Worm (Caenorhabditis elegans) whole organism, L1 larva: ENCODE measurements around the gene tpst-1.

Experiments used
- C04F5.9 ChIP-seq: sonication (generic microtip); optimal IDR thresholded peaks from 2 replicates; lab custom pipeline; 2016; ENCODE audit warnings: missing genetic modification characterization, missing compliant biosample characterization
- C34B4.2 ChIP-seq: sonication (generic microtip); optimal IDR thresholded peaks from 2 replicates; lab custom pipeline; 2017; ENCODE audit warnings: mild to moderate bottlenecking, missing genetic modification characterization, missing compliant biosample characterization
- Y116A8C.19 ChIP-seq: sonication (generic microtip); optimal IDR thresholded peaks from 2 replicates; lab custom pipeline; 2016; ENCODE audit warnings: missing compliant biosample characterization, missing genetic modification characterization, borderline replicate concordance
- alr-1 ChIP-seq: fragments of 200-800 bp; sonication (Bioruptor generic); optimal IDR thresholded peaks from 2 replicates; lab custom pipeline; 2018; ENCODE audit warnings: borderline replicate concordance, mild to moderate bottlenecking, missing genetic modification characterization, missing compliant biosample characterization
- aly-2 ChIP-seq: fragments of 150-350 bp; optimal IDR thresholded peaks from 2 replicates; lab custom pipeline; 2014; ENCODE audit warnings: missing biosample characterization, missing genetic modification characterization
- ama-1 ChIP-seq: fragments of 150-350 bp; optimal IDR thresholded peaks from 2 replicates; lab custom pipeline; 2014
- ceh-82 ChIP-seq, 3 experiments: fragments of 150-350 bp in 1 of 3; sonication (generic microtip) in 2 of 3; optimal IDR thresholded peaks; 2 replicates each; lab custom pipeline; 2014 to 2017; ENCODE audit warnings: missing biosample characterization in 3 of 3, missing genetic modification characterization in 3 of 3
- ceh-88 ChIP-seq: fragments of 200-800 bp; sonication (Bioruptor generic); IDR thresholded peaks from 2 replicates; pipeline ENCODE4 v1.3.6; 2022; ENCODE audit warnings: missing genetic modification characterization, missing compliant biosample characterization
- ceh-90 ChIP-seq: sonication (generic microtip); optimal IDR thresholded peaks from 2 replicates; lab custom pipeline; 2016; ENCODE audit warnings: missing genetic modification characterization, missing compliant biosample characterization
- ces-1 ChIP-seq: fragments of 150-350 bp; optimal IDR thresholded peaks from 2 replicates; lab custom pipeline; 2014; ENCODE audit warnings: missing biosample characterization, missing genetic modification reagents, missing genetic modification characterization
- efl-1 ChIP-seq, 4 experiments: fragments of 150-350 bp; optimal IDR thresholded peaks in 3 of 4; peaks in 1 of 4; 1 replicate in 1 of 4; 2 replicates in 3 of 4; lab custom pipeline; 2014; ENCODE audit warnings: missing biosample characterization in 2 of 4, missing genetic modification characterization in 2 of 4, missing genetic modification reagents in 2 of 4
- efl-3 ChIP-seq: fragments of 200-800 bp; sonication (Bioruptor generic); optimal IDR thresholded peaks from 2 replicates; lab custom pipeline; 2018; ENCODE audit warnings: mild to moderate bottlenecking, missing genetic modification characterization, missing compliant biosample characterization
- egl-13 ChIP-seq: sonication (generic microtip); optimal IDR thresholded peaks from 2 replicates; lab custom pipeline; 2016; ENCODE audit warnings: missing genotype, missing genetic modification reagents, missing genetic modification characterization, missing compliant biosample characterization
- elt-3 ChIP-seq, 6 experiments: fragments of 150-350 bp in 1 of 6; sonication (generic microtip); optimal IDR thresholded peaks; 2 replicates each; lab custom pipeline; 2017 to 2018; ENCODE audit warnings: missing biosample characterization in 6 of 6, missing genetic modification characterization in 6 of 6, inconsistent platforms in 1 of 6
- fkh-10 ChIP-seq: sonication (generic microtip); optimal IDR thresholded peaks from 2 replicates; lab custom pipeline; 2017; ENCODE audit warnings: missing biosample characterization, missing genetic modification reagents, missing genetic modification characterization
- fos-1 ChIP-seq: fragments of 150-350 bp; optimal IDR thresholded peaks from 2 replicates; lab custom pipeline; 2014; ENCODE audit warnings: missing biosample characterization, missing genetic modification characterization
- grh-1 ChIP-seq: fragments of 200-800 bp; sonication (Bioruptor generic); IDR thresholded peaks from 2 replicates; pipeline ENCODE4 v1.3.6; 2022; ENCODE audit warnings: missing genetic modification reagents, missing genetic modification characterization, missing compliant biosample characterization
- hlh-17 ChIP-seq: fragments of 200-800 bp; sonication (Bioruptor generic); optimal IDR thresholded peaks from 2 replicates; lab custom pipeline; 2018; ENCODE audit warnings: missing genetic modification characterization, mild to moderate bottlenecking, missing compliant biosample characterization, moderate library complexity, borderline replicate concordance
- hlh-4 ChIP-seq: sonication (generic microtip); optimal IDR thresholded peaks from 2 replicates; lab custom pipeline; 2016; ENCODE audit warnings: mild to moderate bottlenecking, missing genetic modification characterization, missing compliant biosample characterization
- hpl-2 ChIP-seq: fragments of 150-350 bp; optimal IDR thresholded peaks from 2 replicates; lab custom pipeline; 2014; ENCODE audit warnings: missing biosample characterization, missing genetic modification reagents, missing genetic modification characterization
- irx-1 ChIP-seq: sonication (generic microtip); optimal IDR thresholded peaks from 2 replicates; lab custom pipeline; 2016; ENCODE audit warnings: missing genetic modification characterization, missing compliant biosample characterization
- isw-1 ChIP-seq: fragments of 200-800 bp; sonication (Bioruptor generic); IDR thresholded peaks from 2 replicates; pipeline ENCODE4 v1.3.6; 2022; ENCODE audit warnings: missing genetic modification characterization, missing compliant biosample characterization
- lin-14 ChIP-seq: fragments of 200-800 bp; sonication (Bioruptor generic); optimal IDR thresholded peaks from 2 replicates; lab custom pipeline; 2018; ENCODE audit warnings: mild to moderate bottlenecking, missing genetic modification characterization, moderate library complexity, missing compliant biosample characterization
- lin-39 ChIP-seq: fragments of 150-350 bp; optimal IDR thresholded peaks from 2 replicates; lab custom pipeline; 2014; ENCODE audit warnings: missing biosample characterization, missing genetic modification reagents, missing genetic modification characterization
- lir-3 ChIP-seq: sonication (generic microtip); optimal IDR thresholded peaks from 2 replicates; lab custom pipeline; 2016; ENCODE audit warnings: mild to moderate bottlenecking, missing genetic modification characterization, moderate library complexity, missing compliant biosample characterization; ENCODE audit not compliant: poor library complexity
- mab-9 ChIP-seq: fragments of 200-800 bp; sonication (Bioruptor generic); IDR thresholded peaks from 2 replicates; pipeline ENCODE4 v1.3.6; 2022; ENCODE audit warnings: missing genetic modification reagents, missing genetic modification characterization, missing compliant biosample characterization
- mdl-1 ChIP-seq, 2 experiments: fragments of 150-350 bp; optimal IDR thresholded peaks; 2 replicates each; lab custom pipeline; 2014 to 2017; ENCODE audit warnings: missing biosample characterization in 2 of 2, missing genetic modification characterization in 2 of 2, inconsistent platforms in 1 of 2
- mep-1 ChIP-seq: fragments of 150-350 bp; optimal IDR thresholded peaks from 2 replicates; lab custom pipeline; 2014; ENCODE audit warnings: missing biosample characterization, missing genetic modification characterization
- nhr-11 ChIP-seq: fragments of 150-350 bp; optimal IDR thresholded peaks from 2 replicates; lab custom pipeline; 2014; ENCODE audit warnings: missing biosample characterization, missing genetic modification characterization
- nhr-12 ChIP-seq: sonication (generic microtip); optimal IDR thresholded peaks from 2 replicates; lab custom pipeline; 2017; ENCODE audit warnings: missing biosample characterization, missing genetic modification characterization
- nhr-19 ChIP-seq: fragments of 200-800 bp; sonication (Bioruptor generic); conservative IDR thresholded peaks from 2 replicates; pipeline ENCODE4 v1.3.6; 2022; ENCODE audit warnings: missing genetic modification characterization, missing compliant biosample characterization
- nhr-20 ChIP-seq: sonication (generic microtip); optimal IDR thresholded peaks from 2 replicates; lab custom pipeline; 2016; ENCODE audit warnings: mild to moderate bottlenecking, missing genetic modification characterization, missing compliant biosample characterization
- nhr-237 ChIP-seq: fragments of 150-350 bp; optimal IDR thresholded peaks from 2 replicates; lab custom pipeline; 2014; ENCODE audit warnings: missing biosample characterization, missing genetic modification characterization
- nhr-28 ChIP-seq: fragments of 150-350 bp; optimal IDR thresholded peaks from 2 replicates; lab custom pipeline; 2014; ENCODE audit warnings: missing biosample characterization, missing genetic modification characterization
- nhr-71 ChIP-seq: sonication (generic microtip); optimal IDR thresholded peaks from 2 replicates; lab custom pipeline; 2016; ENCODE audit warnings: mild to moderate bottlenecking, missing genetic modification characterization, moderate library complexity, missing compliant biosample characterization
- nhr-77 ChIP-seq: fragments of 150-350 bp; optimal IDR thresholded peaks from 2 replicates; lab custom pipeline; 2014; ENCODE audit warnings: missing biosample characterization, missing genetic modification characterization
- nhr-84 ChIP-seq: sonication (generic microtip); optimal IDR thresholded peaks from 2 replicates; lab custom pipeline; 2017; ENCODE audit warnings: missing biosample characterization, missing genetic modification characterization
- nhr-85 ChIP-seq: sonication (generic microtip); peaks from one replicate; lab custom pipeline; 2016; ENCODE audit warnings: missing genetic modification characterization, inconsistent platforms, missing compliant biosample characterization
- nhr-90 ChIP-seq: sonication (generic microtip); optimal IDR thresholded peaks from 2 replicates; lab custom pipeline; 2016; ENCODE audit warnings: mild to moderate bottlenecking, missing genetic modification characterization, missing compliant biosample characterization; ENCODE audit not compliant: poor library complexity
- pag-3 ChIP-seq: sonication (generic microtip); optimal IDR thresholded peaks from 2 replicates; lab custom pipeline; 2017; ENCODE audit warnings: missing genetic modification characterization, mild to moderate bottlenecking, missing compliant biosample characterization, antibody characterized with exemption, borderline replicate concordance; ENCODE audit not compliant: insufficient read depth
- pax-3 ChIP-seq: fragments of 200-800 bp; sonication (Bioruptor generic); optimal IDR thresholded peaks from 2 replicates; lab custom pipeline; 2018; ENCODE audit warnings: mild to moderate bottlenecking, missing genetic modification characterization, moderate library complexity, missing compliant biosample characterization
- pqm-1 ChIP-seq: sonication (generic microtip); optimal IDR thresholded peaks from 3 replicates; lab custom pipeline; 2017; ENCODE audit warnings: missing biosample characterization, missing genetic modification characterization
- snu-23 ChIP-seq: sonication (generic microtip); optimal IDR thresholded peaks from 2 replicates; lab custom pipeline; 2016; ENCODE audit warnings: missing genetic modification characterization, missing compliant biosample characterization
- sptf-1 ChIP-seq: fragments of 150-350 bp; optimal IDR thresholded peaks from 2 replicates; lab custom pipeline; 2014; ENCODE audit warnings: missing biosample characterization, missing genetic modification characterization
- swsn-7 ChIP-seq: sonication (generic microtip); optimal IDR thresholded peaks from 2 replicates; lab custom pipeline; 2016; ENCODE audit warnings: missing genetic modification characterization, missing compliant biosample characterization
- unc-130 ChIP-seq: fragments of 150-350 bp; optimal IDR thresholded peaks from 2 replicates; lab custom pipeline; 2017; ENCODE audit warnings: missing biosample characterization, missing genetic modification characterization, inconsistent platforms
- unc-30 ChIP-seq: sonication (generic microtip); optimal IDR thresholded peaks from 2 replicates; lab custom pipeline; 2017; ENCODE audit warnings: missing biosample characterization, missing genetic modification characterization
- unc-62 ChIP-seq: fragments of 150-350 bp; optimal IDR thresholded peaks from 2 replicates; lab custom pipeline; 2014; ENCODE audit warnings: missing biosample characterization, missing genetic modification reagents, missing genetic modification characterization
- unc-86 ChIP-seq: sonication (generic microtip); optimal IDR thresholded peaks from 2 replicates; lab custom pipeline; 2016; ENCODE audit warnings: missing genetic modification characterization, missing compliant biosample characterization
- zag-1 ChIP-seq: fragments of 150-350 bp; optimal IDR thresholded peaks from 2 replicates; lab custom pipeline; 2014; ENCODE audit warnings: missing biosample characterization, missing genetic modification characterization
- ztf-11 ChIP-seq, 2 experiments: sonication (generic microtip); optimal IDR thresholded peaks; 2 replicates each; lab custom pipeline; 2016 to 2017; ENCODE audit warnings: missing genetic modification characterization in 2 of 2, missing biosample characterization in 1 of 2, missing compliant biosample characterization in 1 of 2
- ztf-4 ChIP-seq: fragments of 150-350 bp; optimal IDR thresholded peaks from 2 replicates; lab custom pipeline; 2014; ENCODE audit warnings: missing biosample characterization, missing genetic modification characterization

tpst-1 gene

DNA sequence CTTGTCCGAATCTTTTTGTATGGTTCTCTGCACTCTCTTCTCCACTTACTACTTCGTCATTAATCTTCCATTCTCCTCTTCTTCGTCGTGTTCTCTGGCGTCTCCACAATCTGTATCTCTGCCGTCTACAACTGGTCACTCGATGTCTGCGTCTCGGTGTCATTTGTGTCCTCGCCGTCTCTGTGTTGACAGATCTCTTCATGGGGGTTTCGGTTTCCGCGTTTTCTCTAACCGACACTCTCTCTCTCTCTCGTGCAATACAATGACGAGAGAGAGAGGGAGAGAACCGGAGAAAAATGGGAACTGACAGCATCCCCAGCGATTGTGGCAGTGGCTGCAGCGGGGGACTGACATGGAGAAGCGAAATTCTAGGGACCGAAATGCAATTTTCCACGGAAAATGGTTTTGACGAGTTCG lies 49.6 kb downstream of the tpst-1 start:
- peak; percentile 99 for TF ChIP-seq mep-1 (tag; lab: Kevin White, UChicago)
- peak; percentile 99 for TF ChIP-seq ztf-4 (tag; lab: Kevin White, UChicago)
- TF ChIP-seq isw-1 (GFP tag; lab: Robert Waterston, UW) = peak; percentile 93
- peak; percentile 100 for TF ChIP-seq nhr-71
- TF ChIP-seq ceh-88 (GFP tag; lab: Robert Waterston, UW) = peak; percentile 91
- TF ChIP-seq ces-1 (GFP tag; lab: Kevin White, UChicago) = no peak
- TF ChIP-seq zag-1 (tag; lab: Kevin White, UChicago) = peak; percentile 95
- TF ChIP-seq pag-3 (tag; lab: Kevin White, UChicago) = no peak
- peak; percentile 97 for TF ChIP-seq nhr-11 (tag; lab: Kevin White, UChicago)
- TF ChIP-seq lir-3 = peak; percentile 91
- TF ChIP-seq elt-3 (tag; optimal IDR thresholded peaks at IDR 0.05; lab: Kevin White, UChicago) = peak in 5 of 6 experiments; percentile 79 to 99 (median 94)
- peak; percentile 98 for TF ChIP-seq nhr-77 (tag; lab: Kevin White, UChicago)
- peak; percentile 14 for TF ChIP-seq nhr-28 (tag; lab: Kevin White, UChicago)
- peak; percentile 99 for TF ChIP-seq mab-9 (GFP tag; lab: Robert Waterston, UW)
- TF ChIP-seq hlh-17 (GFP tag; lab: Kevin White, UChicago) = no peak
- TF ChIP-seq C04F5.9 (tag; lab: Kevin White, UChicago) = peak; percentile 83
- TF ChIP-seq pqm-1 (tag; lab: Kevin White, UChicago) = peak; percentile 73
- peak; percentile 100 for TF ChIP-seq nhr-85 (tag; lab: Kevin White, UChicago)
- TF ChIP-seq nhr-19 (GFP tag; lab: Robert Waterston, UW) = peak; percentile 99
- peak; percentile 99 for TF ChIP-seq unc-62 (GFP tag; lab: Kevin White, UChicago)
- TF ChIP-seq aly-2 (tag; lab: Kevin White, UChicago) = peak; percentile 95
- peak; percentile 97 for TF ChIP-seq fos-1 (tag; lab: Kevin White, UChicago)
- TF ChIP-seq grh-1 (GFP tag; lab: Robert Waterston, UW) = peak; percentile 99
- TF ChIP-seq Y116A8C.19 (tag; lab: Kevin White, UChicago) = peak; percentile 13
- TF ChIP-seq snu-23 = peak; percentile 99
- TF ChIP-seq pax-3 (tag; lab: Kevin White, UChicago) = peak; percentile 97
- peak; percentile 100 for TF ChIP-seq lin-14 (GFP tag; lab: Kevin White, UChicago)
- TF ChIP-seq ceh-90 (tag; lab: Kevin White, UChicago) = peak; percentile 5
- peak; percentile 41 to 99 for TF ChIP-seq ztf-11 (tag; optimal IDR thresholded peaks at IDR 0.05; lab: Kevin White, UChicago)
- TF ChIP-seq mdl-1 (tag; optimal IDR thresholded peaks at IDR 0.05; lab: Kevin White, UChicago) = peak; percentile 92 to 99
- peak; percentile 95 for TF ChIP-seq ama-1 (lab: Kevin White, UChicago)
- peak; percentile 97 for TF ChIP-seq fkh-10 (GFP tag; lab: Kevin White, UChicago)
- TF ChIP-seq unc-30 = peak; percentile 95
- peak; percentile 99 for TF ChIP-seq irx-1 (tag; lab: Kevin White, UChicago)
- TF ChIP-seq alr-1 (tag; lab: Kevin White, UChicago) = no peak
- TF ChIP-seq nhr-237 (tag; lab: Kevin White, UChicago) = peak; percentile 99
- peak; percentile 97 for TF ChIP-seq hpl-2 (GFP tag; lab: Kevin White, UChicago)
- TF ChIP-seq C34B4.2 = peak; percentile 73
- TF ChIP-seq hlh-4 (tag; lab: Kevin White, UChicago) = no peak
- peak; percentile 21 for TF ChIP-seq nhr-84
- peak; percentile 19 for TF ChIP-seq nhr-12 (tag; lab: Kevin White, UChicago)
- peak; percentile 93 for TF ChIP-seq efl-3 (GFP tag; lab: Kevin White, UChicago)
- peak; percentile 99 for TF ChIP-seq nhr-90 (tag; lab: Kevin White, UChicago)
- TF ChIP-seq swsn-7 (tag; lab: Kevin White, UChicago) = peak; percentile 100
- peak; percentile 100 for TF ChIP-seq nhr-20 (tag; lab: Kevin White, UChicago)
- peak; percentile 91 for TF ChIP-seq unc-130 (tag; lab: Kevin White, UChicago)
- peak; percentile 99 for TF ChIP-seq egl-13
- peak; percentile 94 to 98 (median 98) for TF ChIP-seq ceh-82 (tag; optimal IDR thresholded peaks at IDR 0.05; lab: Kevin White, UChicago)
- no peak for TF ChIP-seq sptf-1
- TF ChIP-seq efl-1 (optimal IDR thresholded peaks at IDR 0.05; lab: Kevin White, UChicago) = peak; percentile 94 to 98
- peak; percentile 73 to 98 for TF ChIP-seq efl-1 (GFP tag; optimal IDR thresholded peaks at IDR 0.05 in 1 of 2; lab: Kevin White, UChicago)
- TF ChIP-seq lin-39 (tag; lab: Kevin White, UChicago) = peak; percentile 99
- peak; percentile 100 for TF ChIP-seq unc-86
